Fruit fly (Drosophila melanogaster) whole organism, wandering third instar larva: ENCODE results near the gene fend.

ENCODE experiments used
- Abd-B ChIP-seq: fragments of >200 bp; optimal IDR thresholded peaks from 2 replicates; lab custom pipeline; 2017; ENCODE audit warnings: missing biosample characterization, missing genetic modification characterization
- OdsH ChIP-seq: fragments of 200-800 bp; sonication (Bioruptor generic); optimal IDR thresholded peaks from 2 replicates; lab custom pipeline; 2016; ENCODE audit warnings: missing biosample characterization, mild to moderate bottlenecking, missing genetic modification characterization
- Vsx2 ChIP-seq: fragments of 200-300, 225-300 bp; sonication (Bioruptor generic); optimal IDR thresholded peaks from 2 replicates; lab custom pipeline; 2018; ENCODE audit warnings: missing biosample characterization, missing genetic modification characterization; ENCODE audit not compliant: partially characterized antibody
- dl ChIP-seq, 2 experiments: fragments of 175-275, 200-275 bp in 1 of 2; fragments of 200-275 bp in 1 of 2; sonication (Bioruptor generic); optimal IDR thresholded peaks; lab custom pipeline; 2018; ENCODE audit warnings: mild to moderate bottlenecking in 2 of 2, missing biosample characterization in 2 of 2, missing genetic modification characterization in 2 of 2, moderate library complexity in 2 of 2; ENCODE audit not compliant: partially characterized antibody in 2 of 2, insufficient read depth in 1 of 2

DNA sequence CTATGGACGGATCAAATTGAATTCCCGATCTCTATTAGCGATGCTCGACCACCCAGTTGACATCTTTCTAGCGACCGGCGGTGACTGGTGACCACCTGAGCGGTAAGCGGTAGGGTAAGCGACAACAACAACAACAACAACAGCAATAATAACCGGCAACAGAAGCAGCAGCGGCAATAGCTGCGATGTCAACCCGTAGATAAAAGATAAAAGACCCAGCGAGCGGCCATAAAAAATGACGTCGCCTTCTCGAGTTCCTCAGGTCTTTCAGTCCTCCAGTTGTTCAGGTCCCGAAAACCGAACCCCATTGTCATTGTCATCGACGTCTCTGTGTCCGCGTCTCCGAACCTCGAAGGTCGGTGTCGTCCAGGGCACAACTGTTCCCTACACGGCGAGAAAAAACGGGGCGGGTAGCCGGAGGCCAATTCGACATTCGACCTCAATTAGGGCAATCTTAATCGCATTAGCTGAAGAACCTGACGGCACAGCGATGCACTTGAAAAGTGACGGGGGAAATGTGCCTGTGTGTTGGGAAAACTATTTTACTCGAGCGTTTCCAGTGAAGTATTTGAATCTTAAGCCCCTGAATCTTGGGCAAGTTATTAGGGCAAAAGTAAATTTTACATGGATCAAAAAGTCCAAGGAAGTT lies 2.2 kb downstream of the fend start:
- TF ChIP-seq dl (GFP tag; optimal IDR thresholded peaks at IDR 0.05; lab: Kevin White, UChicago; ENCODE audit: insufficient read depth in 1 of 2, partially characterized antibody in 2 of 2) (no peak), OdsH (GFP tag; lab: Kevin White, UChicago) (no peak), Vsx2 (GFP tag; lab: Kevin White, UChicago) (no peak), Abd-B (GFP tag; lab: Kevin White, UChicago) (no peak)
